Fruit fly (Drosophila melanogaster) whole organism, wandering third instar larva: ENCODE results near the gene CG4935.

Experiments
- Abd-B ChIP-seq: fragments of >200 bp; optimal IDR thresholded peaks from 2 replicates; lab custom pipeline; 2017; ENCODE audit warnings: missing biosample characterization, missing genetic modification characterization
- CG32264 ChIP-seq: fragments of 200-800 bp; sonication (Bioruptor generic); optimal IDR thresholded peaks from 2 replicates; lab custom pipeline; 2016; ENCODE audit warnings: missing biosample characterization, missing genetic modification characterization
- CG9705 ChIP-seq: fragments of 200-800 bp; sonication (Bioruptor generic); optimal IDR thresholded peaks from 2 replicates; lab custom pipeline; 2018; ENCODE audit warnings: missing biosample characterization, mild to moderate bottlenecking, missing genetic modification characterization
- CrebA ChIP-seq: fragments of 200-800 bp; sonication (Bioruptor generic); optimal IDR thresholded peaks from 2 replicates; lab custom pipeline; 2016; ENCODE audit warnings: missing biosample characterization, mild to moderate bottlenecking, missing genetic modification characterization, borderline replicate concordance
- Dfd ChIP-seq: fragments of >200 bp; optimal IDR thresholded peaks from 2 replicates; lab custom pipeline; 2017; ENCODE audit warnings: missing biosample characterization, missing genetic modification characterization
- Dif ChIP-seq: fragments of 200-275, 200-300 bp; sonication (Bioruptor generic); optimal IDR thresholded peaks from 2 replicates; lab custom pipeline; 2018; ENCODE audit warnings: missing biosample characterization, missing genetic modification characterization; ENCODE audit not compliant: partially characterized antibody
- GATAd ChIP-seq: sonication (Bioruptor generic); optimal IDR thresholded peaks from 2 replicates; lab custom pipeline; 2016; ENCODE audit warnings: missing biosample characterization, missing genetic modification characterization
- HLH106 ChIP-seq: fragments of 200-800 bp; optimal IDR thresholded peaks from 3 replicates; lab custom pipeline; 2019; ENCODE audit warnings: missing biosample characterization, mild to moderate bottlenecking, missing genetic modification characterization, moderate library complexity
- Hnf4 ChIP-seq: fragments of 200-800 bp; sonication (Bioruptor generic); optimal IDR thresholded peaks from 2 replicates; lab custom pipeline; 2016; ENCODE audit warnings: missing biosample characterization, mild to moderate bottlenecking, missing genetic modification characterization
- Hr78 ChIP-seq: fragments of >200 bp; optimal IDR thresholded peaks from 2 replicates; lab custom pipeline; 2017; ENCODE audit warnings: missing biosample characterization, missing genetic modification characterization
- Hr83 ChIP-seq: fragments of 200-300 bp; sonication (Bioruptor generic); optimal IDR thresholded peaks from 2 replicates; lab custom pipeline; 2016; ENCODE audit warnings: missing biosample characterization, mild to moderate bottlenecking, missing genetic modification characterization, moderate library complexity; ENCODE audit not compliant: poor library complexity, severe bottlenecking
- Jra ChIP-seq: sonication (Bioruptor generic); optimal IDR thresholded peaks from 2 replicates; lab custom pipeline; 2016; ENCODE audit warnings: missing biosample characterization, missing genetic modification characterization
- Mio ChIP-seq: sonication (Bioruptor generic); optimal IDR thresholded peaks from 2 replicates; lab custom pipeline; 2016; ENCODE audit warnings: missing biosample characterization, missing genetic modification characterization
- Myc ChIP-seq: fragments of >200 bp; optimal IDR thresholded peaks from 2 replicates; lab custom pipeline; 2017
- N ChIP-seq: fragments of >200 bp; optimal IDR thresholded peaks from 2 replicates; lab custom pipeline; 2018; ENCODE audit warnings: missing biosample characterization, missing external identifiers, missing genetic modification characterization
- OdsH ChIP-seq: fragments of 200-800 bp; sonication (Bioruptor generic); optimal IDR thresholded peaks from 2 replicates; lab custom pipeline; 2016; ENCODE audit warnings: missing biosample characterization, mild to moderate bottlenecking, missing genetic modification characterization
- Rel ChIP-seq, 2 experiments: fragments of 200-800 bp; sonication (Bioruptor generic) in 1 of 2; optimal IDR thresholded peaks; 2 replicates in 1 of 2; 3 replicates in 1 of 2; lab custom pipeline; 2016 to 2019; ENCODE audit warnings: mild to moderate bottlenecking in 2 of 2, missing biosample characterization in 2 of 2, missing genetic modification characterization in 2 of 2, moderate library complexity in 1 of 2
- Sp1 ChIP-seq: fragments of 200-800 bp; sonication (Bioruptor generic); optimal IDR thresholded peaks from 3 replicates; lab custom pipeline; 2019; ENCODE audit warnings: missing biosample characterization, mild to moderate bottlenecking, missing genetic modification characterization, moderate library complexity
- Vsx2 ChIP-seq: fragments of 200-300, 225-300 bp; sonication (Bioruptor generic); optimal IDR thresholded peaks from 2 replicates; lab custom pipeline; 2018; ENCODE audit warnings: missing biosample characterization, missing genetic modification characterization; ENCODE audit not compliant: partially characterized antibody
- br ChIP-seq: fragments of 200-800 bp; sonication (Bioruptor generic); optimal IDR thresholded peaks from 2 replicates; lab custom pipeline; 2016; ENCODE audit warnings: missing biosample characterization, missing genetic modification characterization
- brk ChIP-seq: fragments of 200-800 bp; sonication (Bioruptor generic); optimal IDR thresholded peaks from 2 replicates; lab custom pipeline; 2016; ENCODE audit warnings: missing biosample characterization, mild to moderate bottlenecking, missing genetic modification characterization
- dl ChIP-seq, 2 experiments: fragments of 175-275, 200-275 bp in 1 of 2; fragments of 200-275 bp in 1 of 2; sonication (Bioruptor generic); optimal IDR thresholded peaks; lab custom pipeline; 2018; ENCODE audit warnings: mild to moderate bottlenecking in 2 of 2, missing biosample characterization in 2 of 2, missing genetic modification characterization in 2 of 2, moderate library complexity in 2 of 2; ENCODE audit not compliant: partially characterized antibody in 2 of 2, insufficient read depth in 1 of 2
- dmrt93B ChIP-seq: fragments of 200-800 bp; sonication (Bioruptor generic); optimal IDR thresholded peaks from 2 replicates; lab custom pipeline; 2018; ENCODE audit warnings: missing biosample characterization, mild to moderate bottlenecking, missing genetic modification characterization
- dsf ChIP-seq: sonication (Bioruptor generic); optimal IDR thresholded peaks from 2 replicates; lab custom pipeline; 2016; ENCODE audit warnings: missing biosample characterization, missing genetic modification characterization, borderline replicate concordance
- ey ChIP-seq: fragments of 200-800 bp; sonication (Bioruptor generic); optimal IDR thresholded peaks from 2 replicates; lab custom pipeline; 2016; ENCODE audit warnings: missing biosample characterization, missing genetic modification characterization
- foxo ChIP-seq, 2 experiments: fragments of 200-800 bp; sonication (Bioruptor generic); optimal IDR thresholded peaks; 2 replicates in 1 of 2; 3 replicates in 1 of 2; lab custom pipeline; 2016 to 2017; ENCODE audit warnings: missing biosample characterization in 2 of 2, missing genetic modification characterization in 2 of 2
- fru ChIP-seq: fragments of 200-800 bp; sonication (Bioruptor generic); optimal IDR thresholded peaks from 3 replicates; lab custom pipeline; 2016; ENCODE audit warnings: missing biosample characterization, mild to moderate bottlenecking, missing genetic modification characterization
- h ChIP-seq: fragments of 200-800 bp; sonication (Bioruptor generic); optimal IDR thresholded peaks from 3 replicates; lab custom pipeline; 2016; ENCODE audit warnings: missing biosample characterization, mild to moderate bottlenecking, missing genetic modification characterization
- jim ChIP-seq: fragments of 175-275, 200-325 bp; sonication (Bioruptor generic); optimal IDR thresholded peaks from 2 replicates; lab custom pipeline; 2016; ENCODE audit warnings: missing biosample characterization, mild to moderate bottlenecking, missing genetic modification characterization
- lola ChIP-seq: fragments of >200 bp; optimal IDR thresholded peaks from 2 replicates; lab custom pipeline; 2017; ENCODE audit warnings: missing biosample characterization, missing genetic modification characterization
- pan ChIP-seq: fragments of >200 bp; optimal IDR thresholded peaks from 2 replicates; lab custom pipeline; 2017
- psq ChIP-seq: fragments of 200-800 bp; sonication (Bioruptor generic); optimal IDR thresholded peaks from 3 replicates; lab custom pipeline; 2017; ENCODE audit warnings: missing biosample characterization, mild to moderate bottlenecking, missing genetic modification characterization, moderate library complexity
- rgr ChIP-seq: fragments of 200-800 bp; sonication (Bioruptor generic); optimal IDR thresholded peaks from 3 replicates; lab custom pipeline; 2016; ENCODE audit warnings: missing biosample characterization, mild to moderate bottlenecking, missing genetic modification characterization
- sage ChIP-seq: fragments of 200-800 bp; sonication (Bioruptor generic); optimal IDR thresholded peaks from 2 replicates; lab custom pipeline; 2016; ENCODE audit warnings: missing biosample characterization, mild to moderate bottlenecking, missing genetic modification characterization
- sv ChIP-seq: fragments of 200-800 bp; sonication (Bioruptor generic); optimal IDR thresholded peaks from 3 replicates; lab custom pipeline; 2016; ENCODE audit warnings: missing biosample characterization, missing genetic modification characterization
- tai ChIP-seq: sonication (Bioruptor generic); optimal IDR thresholded peaks from 2 replicates; lab custom pipeline; 2016; ENCODE audit warnings: missing biosample characterization, missing genetic modification characterization
- usp ChIP-seq: fragments of >200 bp; optimal IDR thresholded peaks from 2 replicates; lab custom pipeline; 2017; ENCODE audit warnings: missing biosample characterization, missing genetic modification characterization
- woc ChIP-seq: sonication (Bioruptor generic); optimal IDR thresholded peaks from 2 replicates; lab custom pipeline; 2016; ENCODE audit warnings: missing biosample characterization, mild to moderate bottlenecking, missing genetic modification characterization

The CG4935 gene

DNA sequence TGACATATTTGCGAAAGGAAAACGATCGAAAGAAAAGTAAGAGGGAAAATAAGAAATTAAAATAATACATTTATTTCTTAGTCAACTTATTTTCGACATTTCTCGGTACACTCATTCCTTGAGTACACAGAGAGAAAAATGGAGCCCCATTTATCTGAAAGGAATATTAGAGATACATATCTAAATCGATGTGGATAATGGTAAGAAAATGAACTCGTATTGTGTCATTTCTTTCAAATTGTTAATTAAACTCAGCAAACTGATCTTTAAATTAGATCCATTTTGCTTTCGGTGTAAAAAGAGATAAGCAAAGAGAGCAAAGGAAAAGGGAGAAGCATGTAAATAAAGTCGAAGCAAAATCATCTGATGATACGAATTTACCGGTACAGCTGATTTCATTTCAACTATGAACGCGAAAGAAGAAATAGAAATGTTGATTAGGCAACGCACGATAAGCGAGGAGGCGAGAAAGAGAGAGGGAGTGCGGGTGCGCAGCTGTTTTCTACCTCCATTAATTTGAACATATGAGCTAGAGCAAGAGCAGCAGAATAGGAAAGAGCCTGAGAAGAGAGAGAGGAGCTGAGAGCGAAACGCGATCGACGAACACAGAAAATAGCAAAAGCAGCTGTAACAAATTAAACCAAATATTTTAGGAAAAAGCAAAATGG lies 23.9 kb downstream of the CG4935 start:
- no peak for TF ChIP-seq Vsx2 (GFP tag; lab: Kevin White, UChicago)
- peak; percentile 81 for TF ChIP-seq fru (GFP tag; lab: Kevin White, UChicago)
- no peak for TF ChIP-seq Dfd
- peak; percentile 48 for TF ChIP-seq CrebA
- TF ChIP-seq tai (GFP tag; lab: Kevin White, UChicago): peak; percentile 71
- TF ChIP-seq Jra: peak; percentile 60
- no peak for TF ChIP-seq Rel (GFP tag; optimal IDR thresholded peaks at IDR 0.05; lab: Kevin White, UChicago)
- TF ChIP-seq Rel (tag; optimal IDR thresholded peaks at IDR 0.05; lab: Kevin White, UChicago): peak; percentile 56
- peak; percentile 17 for TF ChIP-seq Mio (GFP tag; lab: Kevin White, UChicago)
- peak; percentile 91 for TF ChIP-seq h (GFP tag; lab: Kevin White, UChicago)
- no peak for TF ChIP-seq lola (GFP tag; lab: Kevin White, UChicago)
- peak; percentile 92 for TF ChIP-seq HLH106 (tag; lab: Kevin White, UChicago)
- TF ChIP-seq dsf: peak; percentile 11
- peak; percentile 89 for TF ChIP-seq Sp1 (GFP tag; lab: Kevin White, UChicago)
- peak; percentile 39 for TF ChIP-seq Dif
- TF ChIP-seq OdsH (GFP tag; lab: Kevin White, UChicago): peak; percentile 80
- TF ChIP-seq Hr83 (GFP tag; lab: Kevin White, UChicago): no peak
- no peak for TF ChIP-seq usp (GFP tag; lab: Kevin White, UChicago)
- no peak for TF ChIP-seq jim
- TF ChIP-seq rgr (GFP tag; lab: Kevin White, UChicago): peak; percentile 91
- TF ChIP-seq CG32264 (GFP tag; lab: Kevin White, UChicago): peak; percentile 83
- TF ChIP-seq Abd-B: no peak
- TF ChIP-seq GATAd: peak; percentile 2
- TF ChIP-seq psq (GFP tag; lab: Kevin White, UChicago): peak; percentile 74
- peak; percentile 72 for TF ChIP-seq dmrt93B (GFP tag; lab: Kevin White, UChicago)
- peak; percentile 89 for TF ChIP-seq ey (GFP tag; lab: Kevin White, UChicago)
- TF ChIP-seq sv (GFP tag; lab: Kevin White, UChicago): peak; percentile 51
- peak; percentile 33 to 89 for TF ChIP-seq foxo (GFP tag; optimal IDR thresholded peaks at IDR 0.05; lab: Kevin White, UChicago)
- TF ChIP-seq Myc (lab: Kevin White, UChicago): no peak
- TF ChIP-seq Hnf4 (GFP tag; lab: Kevin White, UChicago): peak; percentile 84
- peak; percentile 37 for TF ChIP-seq brk (GFP tag; lab: Kevin White, UChicago)
- TF ChIP-seq CG9705 (GFP tag; lab: Kevin White, UChicago): peak; percentile 63
- TF ChIP-seq N (GFP tag; lab: Kevin White, UChicago): no peak
- peak; percentile 90 for TF ChIP-seq br (GFP tag; lab: Kevin White, UChicago)
- no peak for TF ChIP-seq Hr78 (GFP tag; lab: Kevin White, UChicago)
- peak in 1 of 2 experiments; percentile 33 for TF ChIP-seq dl (GFP tag; optimal IDR thresholded peaks at IDR 0.05; lab: Kevin White, UChicago; ENCODE audit: insufficient read depth in 1 of 2, partially characterized antibody in 2 of 2)
- TF ChIP-seq woc (GFP tag; lab: Kevin White, UChicago): no peak
- TF ChIP-seq sage (GFP tag; lab: Kevin White, UChicago): peak; percentile 77
- TF ChIP-seq pan (lab: Kevin White, UChicago): no peak

DNA sequence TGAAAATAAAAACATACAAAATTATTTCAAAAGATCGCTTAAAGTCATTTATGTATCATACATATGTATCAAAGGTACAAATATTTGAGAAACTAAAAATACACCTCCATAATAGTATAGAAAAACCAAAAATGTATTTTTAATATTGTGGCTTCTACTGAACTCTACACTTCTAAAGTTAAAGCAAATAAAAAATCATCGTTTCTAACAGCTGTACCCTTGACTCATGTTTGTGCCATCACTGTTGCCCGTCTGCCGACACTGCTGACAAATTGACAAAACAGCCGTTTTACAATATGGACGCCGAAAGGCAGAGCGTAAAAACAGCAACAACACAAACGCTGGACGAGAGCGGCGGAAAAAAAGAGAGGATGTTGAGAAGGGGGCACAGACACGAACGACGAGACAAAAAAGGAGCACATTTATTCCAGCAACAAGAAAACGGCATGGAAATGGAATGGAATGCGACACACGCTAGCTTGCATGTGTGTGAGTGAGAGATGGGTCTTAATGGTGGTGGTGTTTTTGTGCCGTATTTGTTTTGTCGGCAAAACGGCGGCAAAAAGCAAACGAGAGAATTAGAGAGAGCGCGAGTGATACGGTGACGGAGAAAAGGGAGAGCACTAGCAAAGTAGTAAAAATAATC lies 24.5 kb downstream of the CG4935 start:
- TF ChIP-seq Hr83 (GFP tag; lab: Kevin White, UChicago) (peak; percentile 57), sv (GFP tag; lab: Kevin White, UChicago) (peak; percentile 41), OdsH (GFP tag; lab: Kevin White, UChicago) (peak; percentile 47), fru (GFP tag; lab: Kevin White, UChicago) (peak; percentile 69), HLH106 (tag; lab: Kevin White, UChicago) (peak; percentile 59), woc (GFP tag; lab: Kevin White, UChicago) (no peak), N (GFP tag; lab: Kevin White, UChicago) (no peak), CrebA (peak; percentile 86), br (GFP tag; lab: Kevin White, UChicago) (peak; percentile 72), Hr78 (GFP tag; lab: Kevin White, UChicago) (no peak), Sp1 (GFP tag; lab: Kevin White, UChicago) (peak; percentile 51), GATAd (no peak), rgr (GFP tag; lab: Kevin White, UChicago) (peak; percentile 70), tai (GFP tag; lab: Kevin White, UChicago) (no peak), ey (GFP tag; lab: Kevin White, UChicago) (peak; percentile 46), lola (GFP tag; lab: Kevin White, UChicago) (no peak), brk (GFP tag; lab: Kevin White, UChicago) (peak; percentile 72), Dfd (no peak), dl (GFP tag; optimal IDR thresholded peaks at IDR 0.05; lab: Kevin White, UChicago; ENCODE audit: insufficient read depth in 1 of 2, partially characterized antibody in 2 of 2) (peak; percentile 53 to 72), Jra (peak; percentile 50), Myc (lab: Kevin White, UChicago) (no peak), Mio (GFP tag; lab: Kevin White, UChicago) (no peak), Dif (peak; percentile 82), foxo (GFP tag; optimal IDR thresholded peaks at IDR 0.05; lab: Kevin White, UChicago) (peak; percentile 61 to 74), usp (GFP tag; lab: Kevin White, UChicago) (no peak), CG9705 (GFP tag; lab: Kevin White, UChicago) (no peak), CG32264 (GFP tag; lab: Kevin White, UChicago) (peak; percentile 40), psq (GFP tag; lab: Kevin White, UChicago) (peak; percentile 93), Rel (GFP tag; optimal IDR thresholded peaks at IDR 0.05; lab: Kevin White, UChicago) (no peak), Rel (tag; optimal IDR thresholded peaks at IDR 0.05; lab: Kevin White, UChicago) (peak; percentile 44), dmrt93B (GFP tag; lab: Kevin White, UChicago) (peak; percentile 21), h (GFP tag; lab: Kevin White, UChicago) (peak; percentile 63), dsf (peak; percentile 42), sage (GFP tag; lab: Kevin White, UChicago) (peak; percentile 70), Abd-B (no peak), Vsx2 (GFP tag; lab: Kevin White, UChicago) (no peak), pan (lab: Kevin White, UChicago) (no peak), Hnf4 (GFP tag; lab: Kevin White, UChicago) (peak; percentile 17)
